Fruit fly (Drosophila melanogaster): Measurements from ENCODE around the gene mgl.

mgl gene

dm6 chrX:9485899-9486298 is 14.0 kb downstream of the mgl start (continued):
- TF ChIP-seq mld (GFP tag; IDR thresholded peaks at IDR 0.05; ENCODE audit: partially characterized antibody) (no peak), CG32767 (GFP tag; IDR thresholded peaks at IDR 0.05) (no peak), Sox100B (GFP tag; optimal IDR thresholded peaks at IDR 0.05) (peak; percentile 38), CG17568 (GFP tag; optimal IDR thresholded peaks at IDR 0.05) (no peak), grau (tag; optimal IDR thresholded peaks at IDR 0.05) (peak; percentile 20), Neu2 (GFP tag; optimal IDR thresholded peaks at IDR 0.05; ENCODE audit: borderline replicate concordance) (no peak), nmo (GFP tag; optimal IDR thresholded peaks at IDR 0.05) (peak; percentile 51), CG2889 (GFP tag; IDR thresholded peaks at IDR 0.05) (no peak), Eip74EF (GFP tag; optimal IDR thresholded peaks at IDR 0.05) (peak in 1 of 2 experiments; percentile 1), CG31365 (tag; optimal IDR thresholded peaks at IDR 0.05) (no peak), CG1024 (GFP tag; IDR thresholded peaks at IDR 0.05) (no peak), dmrt11E (tag; optimal IDR thresholded peaks at IDR 0.05) (peak; percentile 14), CG14860 (GFP tag; IDR thresholded peaks at IDR 0.05; ENCODE audit: partially characterized antibody) (no peak), CG2678 (tag; optimal IDR thresholded peaks at IDR 0.05) (peak; percentile 49), Poxn (GFP tag; IDR thresholded peaks at IDR 0.05) (no peak), CG14710 (tag; optimal IDR thresholded peaks at IDR 0.05) (peak; percentile 30), bbx (GFP tag; IDR thresholded peaks at IDR 0.05; ENCODE audit: partially characterized antibody) (no peak), Hr51 (GFP tag; optimal IDR thresholded peaks at IDR 0.05) (peak in 1 of 2 experiments; percentile 27), CG11696 (GFP tag; IDR thresholded peaks at IDR 0.05) (no peak), CG18262 (tag; optimal IDR thresholded peaks at IDR 0.05) (peak; percentile 60), Max (GFP tag; optimal IDR thresholded peaks at IDR 0.05) (no peak), CG10979 (tag; optimal IDR thresholded peaks at IDR 0.05) (peak; percentile 60), fu2 (GFP tag; optimal IDR thresholded peaks at IDR 0.05) (no peak), cato (GFP tag; optimal IDR thresholded peaks at IDR 0.05; ENCODE audit: borderline replicate concordance) (no peak), CG8281 (tag; optimal IDR thresholded peaks at IDR 0.05) (no peak), CG7372 (GFP tag; IDR thresholded peaks at IDR 0.05) (no peak), NC2β (GFP tag; optimal IDR thresholded peaks at IDR 0.05) (no peak), CG9797 (GFP tag; optimal IDR thresholded peaks at IDR 0.05) (no peak), zfh1 (GFP tag; IDR thresholded peaks at IDR 0.05) (no peak), PHDP (tag; optimal IDR thresholded peaks at IDR 0.05) (no peak), az2 (GFP tag; optimal IDR thresholded peaks at IDR 0.05) (peak; percentile 1), CG17361 (GFP tag; IDR thresholded peaks at IDR 0.05) (no peak), CG4360 (GFP tag; IDR thresholded peaks at IDR 0.05) (no peak), Oli (tag; optimal IDR thresholded peaks at IDR 0.05) (peak; percentile 23), unpg (GFP tag; optimal IDR thresholded peaks at IDR 0.05) (peak; percentile 15), CG11560 (tag; IDR thresholded peaks at IDR 0.05) (no peak), CG11504 (tag; optimal IDR thresholded peaks at IDR 0.05) (peak; percentile 60), CG31441 (GFP tag; IDR thresholded peaks at IDR 0.05) (peak; percentile 44), sob (GFP tag; IDR thresholded peaks at IDR 0.05) (no peak), ham (GFP tag; IDR thresholded peaks at IDR 0.05) (no peak), CG8388 (GFP tag; optimal IDR thresholded peaks at IDR 0.05) (peak; percentile 11), Vsx1 (GFP tag; optimal IDR thresholded peaks at IDR 0.05) (no peak), CG15696 (tag; optimal IDR thresholded peaks at IDR 0.05) (peak; percentile 12), CG17359 (tag; optimal IDR thresholded peaks at IDR 0.05) (peak; percentile 40), CG10267 (tag; optimal IDR thresholded peaks at IDR 0.05) (peak; percentile 33), Sox102F (GFP tag; optimal IDR thresholded peaks at IDR 0.05) (peak; percentile 54)

Data from whole organism, embryonic.